Fruit fly (Drosophila melanogaster): ENCODE measurements around the gene CG17376.

dm6 chr2L:6794418-6794793 lies 6.3 kb downstream of the CG17376 start:
- no peak for TF ChIP-seq CG7101 (tag; optimal IDR thresholded peaks at IDR 0.05)
- no peak for TF ChIP-seq Clk (GFP tag; optimal IDR thresholded peaks at IDR 0.05)
- TF ChIP-seq toe (GFP tag; optimal IDR thresholded peaks at IDR 0.05): no peak
- TF ChIP-seq CG14711 (tag; optimal IDR thresholded peaks at IDR 0.05): no peak
- TF ChIP-seq CG1620 (GFP tag; optimal IDR thresholded peaks at IDR 0.05): no peak
- no peak for TF ChIP-seq Crg-1 (GFP tag; optimal IDR thresholded peaks at IDR 0.05)
